Worm (Caenorhabditis elegans): ENCODE data around the gene C28H8.5.
A peak's percentile ranks its signal among the peaks of the same experiment; 100 is the strongest.

ce11 chrIII:5836816-5837215, 47.3 kb upstream of the C28H8.5 start, which contains the start of gene W04D12.1:
- TF ChIP-seq dpl-1 (GFP tag; optimal IDR thresholded peaks at IDR 0.05) (no peak), nhr-19 (GFP tag; conservative IDR thresholded peaks at IDR 0.05) (no peak), nhr-11 (tag; optimal IDR thresholded peaks at IDR 0.05) (no peak), nhr-85 (tag) (peak; percentile 72), sptf-1 (tag; optimal IDR thresholded peaks at IDR 0.05) (no peak), rnt-1 (tag; optimal IDR thresholded peaks at IDR 0.05) (peak; percentile 15), nhr-76 (tag; optimal IDR thresholded peaks at IDR 0.05) (no peak), mep-1 (tag; optimal IDR thresholded peaks at IDR 0.05) (peak; percentile 56), ztf-4 (tag; optimal IDR thresholded peaks at IDR 0.05) (no peak), aly-2 (tag; optimal IDR thresholded peaks at IDR 0.05) (no peak), snpc-4 (tag; optimal IDR thresholded peaks at IDR 0.05) (no peak), ces-1 (GFP tag; optimal IDR thresholded peaks at IDR 0.05) (no peak), lin-13 (GFP tag; optimal IDR thresholded peaks at IDR 0.05) (no peak)

Data from whole organism, L1 larva.